Fruit fly (Drosophila melanogaster): ENCODE data around the gene Spn28F.

The Spn28F gene

dm6 chr2L:8239712-8240245 lies 1.8 kb downstream of the Spn28F start, which contains the start of gene Pvr (continued):
- TF ChIP-seq CG18599 (GFP tag; optimal IDR thresholded peaks at IDR 0.05) (no peak), CG8281 (tag; optimal IDR thresholded peaks at IDR 0.05) (no peak), Dek (tag; optimal IDR thresholded peaks at IDR 0.05) (no peak), pros (GFP tag; optimal IDR thresholded peaks at IDR 0.05) (no peak), bcd (GFP tag; optimal IDR thresholded peaks at IDR 0.05) (peak; percentile 1), kay (GFP tag; optimal IDR thresholded peaks at IDR 0.05) (no peak), D19B (GFP tag; optimal IDR thresholded peaks at IDR 0.05) (no peak), Elba2 (GFP tag; optimal IDR thresholded peaks at IDR 0.05) (no peak), fd64A (GFP tag; optimal IDR thresholded peaks at IDR 0.05) (no peak), lov (optimal IDR thresholded peaks at IDR 0.05) (no peak), lov (GFP tag; IDR thresholded peaks at IDR 0.05) (no peak), CG17829 (tag; optimal IDR thresholded peaks at IDR 0.05) (peak; percentile 28), zf30C (GFP tag; optimal IDR thresholded peaks at IDR 0.05) (no peak), CG8290 (GFP tag; optimal IDR thresholded peaks at IDR 0.05) (peak; percentile 21), CG8290 (tag; optimal IDR thresholded peaks at IDR 0.05) (no peak), CG12391 (tag; optimal IDR thresholded peaks at IDR 0.05) (peak; percentile 2), dpn (GFP tag; optimal IDR thresholded peaks at IDR 0.05) (peak in 1 of 2 experiments; percentile 21), CG11085 (GFP tag; IDR thresholded peaks at IDR 0.05) (no peak), lab (GFP tag; optimal IDR thresholded peaks at IDR 0.05) (no peak), jing (GFP tag; optimal IDR thresholded peaks at IDR 0.05) (no peak), CG13287 (GFP tag; IDR thresholded peaks at IDR 0.05; ENCODE audit: partially characterized antibody) (peak; percentile 96), cato (GFP tag; optimal IDR thresholded peaks at IDR 0.05; ENCODE audit: borderline replicate concordance) (no peak), HLH4C (GFP tag; IDR thresholded peaks at IDR 0.05; ENCODE audit: partially characterized antibody) (peak; percentile 97), CG4424 (GFP tag; optimal IDR thresholded peaks at IDR 0.05) (no peak), tll (GFP tag; optimal IDR thresholded peaks at IDR 0.05) (peak in 1 of 2 experiments; percentile 14), ttk (GFP tag; IDR thresholded peaks at IDR 0.05) (no peak), CG15073 (GFP tag; optimal IDR thresholded peaks at IDR 0.05) (no peak), fd96Cb (tag; optimal IDR thresholded peaks at IDR 0.05) (no peak), Hr3 (GFP tag; optimal IDR thresholded peaks at IDR 0.05) (no peak), pb (GFP tag; optimal IDR thresholded peaks at IDR 0.05) (no peak), CG9609 (GFP tag; optimal IDR thresholded peaks at IDR 0.05) (no peak), slou (GFP tag; optimal IDR thresholded peaks at IDR 0.05) (no peak), CG4854 (GFP tag; optimal IDR thresholded peaks at IDR 0.05) (no peak), mam (GFP tag; optimal IDR thresholded peaks at IDR 0.05) (no peak), cg (GFP tag; optimal IDR thresholded peaks at IDR 0.05) (no peak), YL-1 (GFP tag; optimal IDR thresholded peaks at IDR 0.05) (no peak), CG1603 (tag; optimal IDR thresholded peaks at IDR 0.05) (no peak), CG3847 (GFP tag; IDR thresholded peaks at IDR 0.05) (peak; percentile 53), CG1024 (GFP tag; IDR thresholded peaks at IDR 0.05) (no peak), Dad (GFP tag; optimal IDR thresholded peaks at IDR 0.05) (peak; percentile 23), Hand (GFP tag; optimal IDR thresholded peaks at IDR 0.05) (no peak), ken (GFP tag; IDR thresholded peaks at IDR 0.05) (0 out of 3 replicates have a peak, but pooled peaks have one; percentile 8), CG13624 (GFP tag; optimal IDR thresholded peaks at IDR 0.05) (peak; percentile 51), CG8478 (optimal IDR thresholded peaks at IDR 0.05) (no peak), CG9932 (GFP tag; IDR thresholded peaks at IDR 0.05) (no peak; the same call in 1 of the 2 replicates), CG17359 (tag; optimal IDR thresholded peaks at IDR 0.05) (no peak), CG15269 (tag; optimal IDR thresholded peaks at IDR 0.05) (no peak), exex (tag; optimal IDR thresholded peaks at IDR 0.05) (no peak), btn (GFP tag; optimal IDR thresholded peaks at IDR 0.05) (no peak), Hr78 (GFP tag; optimal IDR thresholded peaks at IDR 0.05) (no peak), CG2875 (GFP tag; optimal IDR thresholded peaks at IDR 0.05) (no peak)
